Fruit fly (Drosophila melanogaster): ENCODE measurements around the gene CG5250.

The CG5250 gene

dm6 chr3R:19180263-19180893 is 48.7 kb downstream of the CG5250 start, which contains the start of the genes CG5555 and myd (continued):
- TF ChIP-seq CG3995 (GFP tag; optimal IDR thresholded peaks at IDR 0.05) = peak; percentile 87
- no peak for TF ChIP-seq h (optimal IDR thresholded peaks at IDR 0.05)
- peak; percentile 13 for TF ChIP-seq lab (GFP tag; optimal IDR thresholded peaks at IDR 0.05)
- TF ChIP-seq CG1832 (GFP tag; optimal IDR thresholded peaks at IDR 0.05) = no peak
- peak; percentile 40 to 50 for TF ChIP-seq dpn (GFP tag; optimal IDR thresholded peaks at IDR 0.05)
- TF ChIP-seq CG15696 (tag; optimal IDR thresholded peaks at IDR 0.05) = no peak
- no peak for TF ChIP-seq CG4360 (GFP tag; IDR thresholded peaks at IDR 0.05)
- TF ChIP-seq CG4854 (GFP tag; optimal IDR thresholded peaks at IDR 0.05) = no peak
- TF ChIP-seq CG17385 (GFP tag; optimal IDR thresholded peaks at IDR 0.05) = peak; percentile 8
- no peak for TF ChIP-seq Oli (tag; optimal IDR thresholded peaks at IDR 0.05)
- no peak for TF ChIP-seq psq (GFP tag; optimal IDR thresholded peaks at IDR 0.05)
- no peak for TF ChIP-seq D (optimal IDR thresholded peaks at IDR 0.05)
- TF ChIP-seq D (GFP tag; optimal IDR thresholded peaks at IDR 0.05) = no peak
- TF ChIP-seq emc (GFP tag; optimal IDR thresholded peaks at IDR 0.05) = no peak
- TF ChIP-seq CG13424 (tag; optimal IDR thresholded peaks at IDR 0.05) = peak; percentile 34
- TF ChIP-seq B-H2 (GFP tag; optimal IDR thresholded peaks at IDR 0.05) = peak; percentile 59
- no peak for TF ChIP-seq usp (GFP tag; optimal IDR thresholded peaks at IDR 0.05)
- peak; percentile 95 for TF ChIP-seq CG10267 (tag; optimal IDR thresholded peaks at IDR 0.05)
- TF ChIP-seq CG1792 (GFP tag; optimal IDR thresholded peaks at IDR 0.05) = no peak
- TF ChIP-seq Dad (GFP tag; optimal IDR thresholded peaks at IDR 0.05) = peak; percentile 32
- TF ChIP-seq Hmr (GFP tag; optimal IDR thresholded peaks at IDR 0.05) = peak; percentile 60
- TF ChIP-seq klu (GFP tag; IDR thresholded peaks at IDR 0.05) = peak; percentile 34; the same call in 1 of the 2 replicates
- no peak for TF ChIP-seq Rx (GFP tag; IDR thresholded peaks at IDR 0.05)
- peak; percentile 23; the same call in 1 of the 2 replicates for TF ChIP-seq CG3847 (GFP tag; IDR thresholded peaks at IDR 0.05)
- TF ChIP-seq CG12104 (GFP tag; optimal IDR thresholded peaks at IDR 0.05) = no peak
- TF ChIP-seq sr (GFP tag; IDR thresholded peaks at IDR 0.05) = no peak
- no peak for TF ChIP-seq CG15479 (GFP tag; optimal IDR thresholded peaks at IDR 0.05)
- TF ChIP-seq odd (GFP tag; optimal IDR thresholded peaks at IDR 0.05) = no peak
- peak; percentile 53 for TF ChIP-seq CG17328 (GFP tag; IDR thresholded peaks at IDR 0.05)
- TF ChIP-seq Antp (GFP tag; optimal IDR thresholded peaks at IDR 0.05) = no peak
- TF ChIP-seq CG3163 (GFP tag; optimal IDR thresholded peaks at IDR 0.05) = no peak
- TF ChIP-seq crp (GFP tag; optimal IDR thresholded peaks at IDR 0.05) = peak in 1 of 2 experiments; percentile 4
- TF ChIP-seq ac (GFP tag; optimal IDR thresholded peaks at IDR 0.05) = no peak
- 0 out of 2 replicates have a peak, but pooled peaks have one; percentile 35 for TF ChIP-seq CG11085 (GFP tag; IDR thresholded peaks at IDR 0.05)
- no peak for TF ChIP-seq chif (GFP tag; optimal IDR thresholded peaks at IDR 0.05)
- TF ChIP-seq Dip3 (GFP tag; optimal IDR thresholded peaks at IDR 0.05) = peak; percentile 18
- TF ChIP-seq CG15011 (GFP tag; optimal IDR thresholded peaks at IDR 0.05) = no peak
- TF ChIP-seq BEAF-32 (GFP tag; optimal IDR thresholded peaks at IDR 0.05) = peak; percentile 67
- peak; percentile 77 for TF ChIP-seq hb (GFP tag; IDR thresholded peaks at IDR 0.05; ENCODE audit: partially characterized antibody)
- TF ChIP-seq CG14050 (GFP tag; IDR thresholded peaks at IDR 0.05) = no peak
- TF ChIP-seq unpg (GFP tag; optimal IDR thresholded peaks at IDR 0.05) = peak; percentile 46
- TF ChIP-seq CG4328 (GFP tag; optimal IDR thresholded peaks at IDR 0.05) = no peak
- TF ChIP-seq CG11247 (GFP tag; IDR thresholded peaks at IDR 0.05) = no peak
- no peak for TF ChIP-seq CG4707 (GFP tag; optimal IDR thresholded peaks at IDR 0.05)
- TF ChIP-seq CG10321 (GFP tag; IDR thresholded peaks at IDR 0.05) = no peak
- TF ChIP-seq Gug (GFP tag; IDR thresholded peaks at IDR 0.05) = no peak
- TF ChIP-seq gfzf (GFP tag; optimal IDR thresholded peaks at IDR 0.05) = peak; percentile 12
- peak; percentile 13 for TF ChIP-seq shn (GFP tag; optimal IDR thresholded peaks at IDR 0.05)
- no peak for TF ChIP-seq br (optimal IDR thresholded peaks at IDR 0.05)
- peak; percentile 78 for TF ChIP-seq Dll (GFP tag; IDR thresholded peaks at IDR 0.05; ENCODE audit: partially characterized antibody)
- TF ChIP-seq Opbp (GFP tag; IDR thresholded peaks at IDR 0.05; ENCODE audit: partially characterized antibody) = peak; percentile 75
